Comparison of ENCODE assay signal across 3 worm cellular contexts in genomic region chrII:12444679-12445376, ce11.
TF ChIP-seq lines count a peak whose summit lies in the region.

W05H5.1 (minus strand) TSS chrII:12444779.
pitr-6 (plus strand) TSS chrII:12445326.

TF ChIP-seq in whole organism, L4 larva, 104 proteins besides CTCF, POLR2A, EP300 and RAD21:
- TF ChIP-seq unc-130 (GFP tag; optimal IDR thresholded peaks at IDR 0.05; lab: Kevin White, UChicago) (no peak), aha-1 (tag; lab: Kevin White, UChicago) (peak; percentile 55)
TF ChIP-seq in whole organism, L4 larva: peak in this region for 1.

TF ChIP-seq in whole organism, mixed stage, embryonic, 35 proteins besides CTCF, POLR2A, EP300 and RAD21:
- TF ChIP-seq sptf-1 (tag; optimal IDR thresholded peaks at IDR 0.05; lab: Kevin White, UChicago) = no peak
- TF ChIP-seq lin-32 (GFP tag; optimal IDR thresholded peaks at IDR 0.05; lab: Kevin White, UChicago) = no peak
- TF ChIP-seq pha-4 (tag; optimal IDR thresholded peaks at IDR 0.05; lab: Kevin White, UChicago) = peak; percentile 14

TF ChIP-seq in whole organism, young adult, 124 proteins besides CTCF, POLR2A, EP300 and RAD21:
- TF ChIP-seq mel-28 (tag; optimal IDR thresholded peaks at IDR 0.05; lab: Kevin White, UChicago; ENCODE audit: borderline replicate concordance) = no peak
- no peak for TF ChIP-seq F22D6.2 (tag; optimal IDR thresholded peaks at IDR 0.05; lab: Kevin White, UChicago)
- TF ChIP-seq tbx-9 (tag; optimal IDR thresholded peaks at IDR 0.05; lab: Kevin White, UChicago; ENCODE audit: borderline replicate concordance) = no peak
- TF ChIP-seq ztf-28 (GFP tag; IDR thresholded peaks at IDR 0.05; lab: Robert Waterston, UW) = 0 out of 2 replicates have a peak, but pooled peaks have one; percentile 15
- TF ChIP-seq F39B2.1 (GFP tag; IDR thresholded peaks at IDR 0.05; lab: Robert Waterston, UW) = no peak
- TF ChIP-seq T07F8.4 (tag; optimal IDR thresholded peaks at IDR 0.05; lab: Kevin White, UChicago) = no peak
- TF ChIP-seq nhr-90 (tag; optimal IDR thresholded peaks at IDR 0.05; lab: Kevin White, UChicago) = no peak
- TF ChIP-seq rpc-1 (optimal IDR thresholded peaks at IDR 0.05; lab: Kevin White, UChicago) = no peak
- TF ChIP-seq rpc-1 (tag; optimal IDR thresholded peaks at IDR 0.05; lab: Kevin White, UChicago) = no peak
